Comparison of ENCODE assay signal across 2 fruit fly cellular contexts in genomic region chr3L:20563767-20564166, dm6.
TF ChIP-seq lines count a peak whose summit lies in the region.

No protein-coding gene starts in this region.

- TF ChIP-seq CTCF in whole organism, embryonic (GFP tag; optimal IDR thresholded peaks at IDR 0.05; lab: Kevin White, UChicago) = no peak

TF ChIP-seq in whole organism, embryonic, 481 proteins besides CTCF, POLR2A, EP300 and RAD21:
- TF ChIP-seq Nf-YB (GFP tag; optimal IDR thresholded peaks at IDR 0.05; lab: Kevin White, UChicago) (peak; percentile 79), CG14014 (GFP tag; IDR thresholded peaks at IDR 0.05; lab: Robert Waterston, UW) (no peak), CG18764 (GFP tag; optimal IDR thresholded peaks at IDR 0.05; lab: Kevin White, UChicago) (no peak), Nf-YC (tag; optimal IDR thresholded peaks at IDR 0.05; lab: Kevin White, UChicago) (peak; percentile 77), dmrt11E (tag; optimal IDR thresholded peaks at IDR 0.05; lab: Kevin White, UChicago) (no peak)

TF ChIP-seq in whole organism, prepupa, 60 proteins besides CTCF, POLR2A, EP300 and RAD21:
- peak; percentile 29; the same call in 1 of the 2 replicates for TF ChIP-seq CG15336 (GFP tag; IDR thresholded peaks at IDR 0.05; lab: Robert Waterston, UW)
- TF ChIP-seq CG8119 (GFP tag; IDR thresholded peaks at IDR 0.05; lab: Robert Waterston, UW) = peak; percentile 51; the same call in 1 of the 3 replicates
- TF ChIP-seq CG31627 (GFP tag; optimal IDR thresholded peaks at IDR 0.05; lab: Kevin White, UChicago) = no peak
